Worm (Caenorhabditis elegans) whole organism, L4 larva: ENCODE data around the gene srg-38.

Experiments used
- ama-1 ChIP-seq: fragments of 150-350 bp; optimal IDR thresholded peaks from 2 replicates; lab custom pipeline; 2014; ENCODE audit warnings: inconsistent platforms, mixed read lengths
- ceh-20 ChIP-seq: fragments of 200-800 bp; sonication (Bioruptor generic); IDR thresholded peaks from 2 replicates; pipeline ENCODE4 v1.3.6; 2022; ENCODE audit warnings: missing genetic modification reagents, missing genetic modification characterization, missing compliant biosample characterization
- daf-8 ChIP-seq: fragments of 200-800 bp; sonication (Bioruptor generic); IDR thresholded peaks from 2 replicates; pipeline ENCODE4 v1.3.6; 2022; ENCODE audit warnings: missing genetic modification characterization, missing compliant biosample characterization
- fos-1 ChIP-seq: fragments of 150-350 bp; optimal IDR thresholded peaks from 2 replicates; lab custom pipeline; 2014; ENCODE audit warnings: missing biosample characterization, missing genetic modification characterization
- hmg-1.1 ChIP-seq: fragments of 200-800 bp; sonication (Bioruptor generic); IDR thresholded peaks from 2 replicates; pipeline ENCODE4 v1.3.6; 2022; ENCODE audit warnings: missing genetic modification reagents, missing genetic modification characterization, missing compliant biosample characterization
- nhr-237 ChIP-seq: sonication (generic microtip); optimal IDR thresholded peaks from 2 replicates; lab custom pipeline; 2017; ENCODE audit warnings: missing biosample characterization, missing genetic modification characterization
- nhr-28 ChIP-seq: fragments of 150-350 bp; optimal IDR thresholded peaks from 2 replicates; lab custom pipeline; 2014; ENCODE audit warnings: missing biosample characterization, missing genetic modification characterization
- snpc-4 ChIP-seq: fragments of 150-350 bp; optimal IDR thresholded peaks from 2 replicates; lab custom pipeline; 2014; ENCODE audit warnings: missing biosample characterization, missing genetic modification characterization

DNA sequence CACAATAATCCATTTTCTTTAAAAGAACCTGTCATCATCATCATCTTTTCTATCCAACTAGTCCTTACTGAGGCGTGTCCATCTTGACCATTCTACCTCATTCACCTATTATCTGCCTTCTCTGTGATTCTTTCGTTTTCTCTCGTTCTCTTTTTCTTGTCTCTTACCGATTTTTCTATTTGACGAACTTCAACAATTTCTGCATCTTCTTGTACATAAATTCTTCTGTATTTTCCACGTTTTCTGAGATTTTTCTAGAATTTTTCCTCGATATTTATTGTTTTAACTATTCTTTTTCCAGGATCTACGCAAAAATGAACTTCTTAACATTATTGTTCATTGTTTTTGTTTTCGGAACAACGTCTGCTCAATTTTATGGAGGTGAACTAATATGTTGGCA is 27.5 kb upstream of the srg-38 start, which contains the start of gene cnc-10:
- TF ChIP-seq ceh-20 (GFP tag; lab: Robert Waterston, UW) (no peak), fos-1 (tag; lab: Kevin White, UChicago) (no peak), nhr-28 (no peak), hmg-1.1 (GFP tag; lab: Robert Waterston, UW) (no peak), snpc-4 (no peak), nhr-237 (no peak), ama-1 (lab: Kevin White, UChicago) (no peak), daf-8 (GFP tag; lab: Robert Waterston, UW) (no peak)
